Comparison of ENCODE assay signal across 1 fruit fly cellular context in genomic region chr3L:10545029-10545428, dm6.
TF ChIP-seq lines count a peak whose summit lies in the region.

No protein-coding gene starts in this region.

TF ChIP-seq in whole organism, prepupa, 60 proteins besides CTCF, POLR2A, EP300 and RAD21 (continued from another document):
- TF ChIP-seq CG11294 (GFP tag; IDR thresholded peaks at IDR 0.05; lab: Robert Waterston, UW) (no peak), CG8119 (GFP tag; IDR thresholded peaks at IDR 0.05; lab: Robert Waterston, UW) (peak; percentile 46; the same call in 2 of the 3 replicates), acj6 (GFP tag; optimal IDR thresholded peaks at IDR 0.05; lab: Kevin White, UChicago) (peak; percentile 34), CG15336 (GFP tag; IDR thresholded peaks at IDR 0.05; lab: Robert Waterston, UW) (peak; percentile 50), CG8632 (GFP tag; optimal IDR thresholded peaks at IDR 0.05; lab: Kevin White, UChicago) (no peak), dac (GFP tag; optimal IDR thresholded peaks at IDR 0.05; lab: Kevin White, UChicago) (no peak), Sox14 (GFP tag; optimal IDR thresholded peaks at IDR 0.05; lab: Kevin White, UChicago) (peak; percentile 12), Hr39 (GFP tag; optimal IDR thresholded peaks at IDR 0.05; lab: Kevin White, UChicago) (no peak), CG34406 (GFP tag; optimal IDR thresholded peaks at IDR 0.05; lab: Kevin White, UChicago) (peak; percentile 13), pdm3 (GFP tag; optimal IDR thresholded peaks at IDR 0.05; lab: Kevin White, UChicago) (peak; percentile 34), OdsH (GFP tag; optimal IDR thresholded peaks at IDR 0.05; lab: Kevin White, UChicago) (peak; percentile 52), CG9139 (GFP tag; optimal IDR thresholded peaks at IDR 0.05; lab: Kevin White, UChicago) (no peak), Eip78C (GFP tag; lab: Kevin White, UChicago) (peak; percentile 72), fd85E (GFP tag; optimal IDR thresholded peaks at IDR 0.05; lab: Kevin White, UChicago) (no peak), Gug (GFP tag; IDR thresholded peaks at IDR 0.05; lab: Robert Waterston, UW) (peak; percentile 25; the same call in 1 of the 2 replicates), CG6276 (GFP tag; optimal IDR thresholded peaks at IDR 0.05; lab: Kevin White, UChicago) (no peak), Met (GFP tag; optimal IDR thresholded peaks at IDR 0.05; lab: Kevin White, UChicago) (peak; percentile 23), net (GFP tag; optimal IDR thresholded peaks at IDR 0.05; lab: Kevin White, UChicago) (peak; percentile 7), CG7368 (GFP tag; optimal IDR thresholded peaks at IDR 0.05; lab: Kevin White, UChicago) (peak; percentile 1), CG31627 (GFP tag; optimal IDR thresholded peaks at IDR 0.05; lab: Kevin White, UChicago) (no peak), cyc (GFP tag; optimal IDR thresholded peaks at IDR 0.05; lab: Kevin White, UChicago) (peak; percentile 27), CG1621 (tag; optimal IDR thresholded peaks at IDR 0.05; lab: Kevin White, UChicago) (no peak)
TF ChIP-seq in whole organism, prepupa: peak in this region for 34.
